Fruit fly (Drosophila melanogaster) whole organism, pupa: ENCODE results near the gene CG11741.

ENCODE experiments used
- CG12605 ChIP-seq: fragments of 200-800 bp; sonication (Bioruptor generic); IDR thresholded peaks from 2 replicates; pipeline ENCODE4 v1.3.6; 2022; ENCODE audit warnings: missing biosample characterization, missing genetic modification characterization
- CG13204 ChIP-seq: fragments of 200-800 bp; sonication (Bioruptor generic); optimal IDR thresholded peaks from 2 replicates; lab custom pipeline; 2018; ENCODE audit warnings: missing biosample characterization, mild to moderate bottlenecking, missing genetic modification characterization, moderate library complexity
- CG14655 ChIP-seq: fragments of 200-800 bp; sonication (Bioruptor generic); optimal IDR thresholded peaks from 3 replicates; lab custom pipeline; 2017; ENCODE audit warnings: mild to moderate bottlenecking, missing biosample characterization, missing genetic modification reagents, missing genetic modification characterization
- CG15710 ChIP-seq: fragments of 200-800 bp; sonication (Bioruptor generic); optimal IDR thresholded peaks from 2 replicates; lab custom pipeline; 2018; ENCODE audit warnings: missing biosample characterization, mild to moderate bottlenecking, missing genetic modification characterization, moderate library complexity
- CG17806 ChIP-seq: fragments of 200-800 bp; sonication (Bioruptor generic); optimal IDR thresholded peaks from 2 replicates; lab custom pipeline; 2018; ENCODE audit warnings: missing biosample characterization, mild to moderate bottlenecking, missing genetic modification characterization, moderate library complexity
- CG34367 ChIP-seq: fragments of 200-800 bp; sonication (Bioruptor generic); optimal IDR thresholded peaks from 2 replicates; lab custom pipeline; 2018; ENCODE audit warnings: missing biosample characterization, mild to moderate bottlenecking, missing genetic modification characterization
- Pif1A ChIP-seq: fragments of 200-800 bp; sonication (Bioruptor generic); optimal IDR thresholded peaks from 3 replicates; lab custom pipeline; 2016; ENCODE audit warnings: missing biosample characterization, missing genetic modification characterization
- Pif1B ChIP-seq: fragments of 200-800 bp; sonication (Bioruptor generic); optimal IDR thresholded peaks from 3 replicates; lab custom pipeline; 2016; ENCODE audit warnings: missing biosample characterization, missing genetic modification characterization
- gl ChIP-seq: fragments of 200-800 bp; sonication (Bioruptor generic); optimal IDR thresholded peaks from 2 replicates; lab custom pipeline; 2018; ENCODE audit warnings: missing biosample characterization, mild to moderate bottlenecking, missing genetic modification characterization

DNA sequence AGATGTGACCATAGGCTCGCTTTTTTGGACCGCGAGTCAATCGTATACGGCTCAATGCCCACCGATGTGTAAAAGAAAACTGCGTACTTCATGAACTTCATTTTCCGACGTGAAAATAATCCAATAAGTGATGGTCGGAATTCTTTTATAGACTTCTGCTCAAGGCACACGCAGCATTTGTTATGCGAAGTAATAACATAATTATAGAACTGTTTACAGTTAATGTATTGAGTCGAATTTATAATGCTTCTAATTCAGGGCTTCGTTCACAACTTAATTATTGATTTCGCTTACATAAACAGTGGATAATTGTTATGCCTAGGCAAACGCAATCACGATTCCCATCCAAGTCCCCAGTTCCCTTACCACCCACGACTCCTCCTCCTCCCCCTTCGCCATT is 15.8 kb downstream of the CG11741 start, which contains the start of gene Or85c:
- TF ChIP-seq CG14655, result no peak
- TF ChIP-seq Pif1A (GFP tag; lab: Kevin White, UChicago), result no peak
- TF ChIP-seq CG17806 (tag; lab: Kevin White, UChicago), result no peak
- no peak for TF ChIP-seq gl (tag; lab: Kevin White, UChicago)
- TF ChIP-seq Pif1B (GFP tag; lab: Kevin White, UChicago), result no peak
- no peak for TF ChIP-seq CG34367
- no peak for TF ChIP-seq CG15710 (tag; lab: Kevin White, UChicago)
- TF ChIP-seq CG13204, result no peak
- no peak for TF ChIP-seq CG12605 (GFP tag; lab: Robert Waterston, UW)
